Worm (Caenorhabditis elegans) whole organism, mixed stage, embryonic: ENCODE data around the gene nhr-241.

Experiments used
- bed-3 ChIP-seq: fragments of 200-800 bp; sonication (Bioruptor generic); optimal IDR thresholded peaks from 3 replicates; lab custom pipeline; 2018; ENCODE audit warnings: mild to moderate bottlenecking, missing genetic modification characterization, moderate library complexity, missing compliant biosample characterization
- ces-1 ChIP-seq: fragments of 150-350 bp; optimal IDR thresholded peaks from 2 replicates; lab custom pipeline; 2014; ENCODE audit warnings: missing biosample characterization, missing genetic modification reagents, missing genetic modification characterization
- drap-1 ChIP-seq: fragments of 200-800 bp; sonication (Bioruptor generic); optimal IDR thresholded peaks from 3 replicates; lab custom pipeline; 2018; ENCODE audit warnings: mild to moderate bottlenecking, missing genetic modification characterization, missing compliant biosample characterization
- flh-1 ChIP-seq: fragments of 200-800 bp; sonication (Bioruptor generic); optimal IDR thresholded peaks from 2 replicates; lab custom pipeline; 2018; ENCODE audit warnings: mild to moderate bottlenecking, missing genetic modification characterization, moderate library complexity, missing compliant biosample characterization
- ham-2 ChIP-seq: fragments of 200-800 bp; sonication (Bioruptor generic); optimal IDR thresholded peaks from 2 replicates; lab custom pipeline; 2018; ENCODE audit warnings: mild to moderate bottlenecking, missing genetic modification characterization, missing compliant biosample characterization
- hlh-1 ChIP-seq: fragments of 150-350 bp; optimal IDR thresholded peaks from 2 replicates; lab custom pipeline; 2014; ENCODE audit warnings: missing biosample characterization, missing genetic modification reagents, missing genetic modification characterization
- lin-13 ChIP-seq: fragments of 150-350 bp; optimal IDR thresholded peaks from 2 replicates; lab custom pipeline; 2014; ENCODE audit warnings: missing biosample characterization, missing genetic modification characterization
- nhr-237 ChIP-seq: fragments of 150-350 bp; optimal IDR thresholded peaks from 2 replicates; lab custom pipeline; 2014; ENCODE audit warnings: missing biosample characterization, missing genetic modification characterization
- nhr-76 ChIP-seq: sonication (generic microtip); optimal IDR thresholded peaks from 2 replicates; lab custom pipeline; 2017; ENCODE audit warnings: missing biosample characterization, missing genetic modification characterization
- sem-2 ChIP-seq: fragments of 200-800 bp; sonication (Bioruptor generic); optimal IDR thresholded peaks from 2 replicates; lab custom pipeline; 2018; ENCODE audit warnings: mild to moderate bottlenecking, missing genetic modification characterization, missing compliant biosample characterization
- sptf-1 ChIP-seq: sonication (generic microtip); optimal IDR thresholded peaks from 2 replicates; lab custom pipeline; 2017; ENCODE audit warnings: mild to moderate bottlenecking, missing genetic modification characterization, moderate library complexity, missing compliant biosample characterization
- unc-39 ChIP-seq: fragments of 150-350 bp; optimal IDR thresholded peaks from 2 replicates; lab custom pipeline; 2014; ENCODE audit warnings: missing biosample characterization, missing genetic modification characterization
- unc-62 ChIP-seq: fragments of 150-350 bp; optimal IDR thresholded peaks from 2 replicates; lab custom pipeline; 2014; ENCODE audit warnings: missing biosample characterization, missing genetic modification reagents, missing genetic modification characterization
- ztf-11 ChIP-seq: fragments of 150-350 bp; optimal IDR thresholded peaks from 2 replicates; lab custom pipeline; 2014; ENCODE audit warnings: missing biosample characterization, missing genetic modification characterization

DNA sequence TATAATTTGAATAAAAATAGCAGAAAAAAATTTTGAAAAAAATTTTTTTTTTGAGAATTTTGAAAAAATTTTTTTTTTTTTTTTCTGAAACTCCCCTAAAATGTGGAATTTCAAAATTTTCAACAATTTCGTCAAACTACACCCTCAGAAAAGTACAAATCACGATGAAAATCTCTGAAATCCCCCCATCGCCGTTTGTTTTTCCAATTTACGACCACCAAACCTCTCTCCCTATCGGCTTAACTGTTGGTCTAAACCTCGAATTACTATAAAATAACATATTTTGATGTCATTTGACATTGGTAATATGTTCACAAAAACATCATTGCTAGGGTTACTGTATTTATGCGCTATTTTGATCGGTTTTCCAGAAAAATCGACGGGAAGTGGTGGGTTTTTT, 29.2 kb upstream of the nhr-241 start, which contains the start of gene Y69H2.10:
- TF ChIP-seq sem-2 (GFP tag; lab: Kevin White, UChicago) (no peak), drap-1 (GFP tag; lab: Kevin White, UChicago) (no peak), ces-1 (no peak), unc-39 (no peak), ztf-11 (tag; lab: Kevin White, UChicago) (no peak), lin-13 (tag; lab: Kevin White, UChicago) (no peak), bed-3 (no peak), unc-62 (GFP tag; lab: Kevin White, UChicago) (no peak), ham-2 (GFP tag; lab: Kevin White, UChicago) (no peak), hlh-1 (tag; lab: Kevin White, UChicago) (no peak), sptf-1 (tag; lab: Kevin White, UChicago) (no peak), nhr-237 (tag; lab: Kevin White, UChicago) (no peak), nhr-76 (tag; lab: Kevin White, UChicago) (no peak), flh-1 (GFP tag; lab: Kevin White, UChicago) (no peak)
